Worm (Caenorhabditis elegans) whole organism, L2 larva: ENCODE measurements around the gene F35H12.6.

Source experiments
- C34F6.9 ChIP-seq: fragments of 150-350 bp; optimal IDR thresholded peaks from 2 replicates; lab custom pipeline; 2014; ENCODE audit warnings: missing biosample characterization, missing genetic modification characterization
- R02D3.7 ChIP-seq: fragments of 150-350 bp; optimal IDR thresholded peaks from 2 replicates; lab custom pipeline; 2014; ENCODE audit warnings: missing biosample characterization, missing genetic modification characterization
- Y55F3AM.14 ChIP-seq: fragments of 200-800 bp; sonication (Bioruptor generic); optimal IDR thresholded peaks from 2 replicates; lab custom pipeline; 2018; ENCODE audit warnings: mild to moderate bottlenecking, missing genetic modification characterization, missing compliant biosample characterization
- ZK546.5 ChIP-seq: sonication (generic microtip); optimal IDR thresholded peaks from 2 replicates; lab custom pipeline; 2017; ENCODE audit warnings: missing biosample characterization, missing genetic modification characterization
- alr-1 ChIP-seq: fragments of 150-350 bp; optimal IDR thresholded peaks from 2 replicates; lab custom pipeline; 2014; ENCODE audit warnings: missing biosample characterization, missing genetic modification characterization
- aly-2 ChIP-seq: fragments of 150-350 bp; optimal IDR thresholded peaks from 2 replicates; lab custom pipeline; 2014; ENCODE audit warnings: missing biosample characterization, missing genetic modification characterization
- ama-1 ChIP-seq: fragments of 150-350 bp; optimal IDR thresholded peaks from 2 replicates; lab custom pipeline; 2018; ENCODE audit warnings: inconsistent platforms
- blmp-1 ChIP-seq: sonication (generic microtip); optimal IDR thresholded peaks from 2 replicates; lab custom pipeline; 2017; ENCODE audit warnings: missing genetic modification characterization, mild to moderate bottlenecking, missing compliant biosample characterization, antibody characterized with exemption, moderate library complexity; ENCODE audit not compliant: insufficient read depth
- ceh-16 ChIP-seq: fragments of 150-350 bp; optimal IDR thresholded peaks from 2 replicates; lab custom pipeline; 2014; ENCODE audit warnings: missing biosample characterization, missing genetic modification characterization
- ceh-82 ChIP-seq: fragments of 150-350 bp; optimal IDR thresholded peaks from 2 replicates; lab custom pipeline; 2014; ENCODE audit warnings: missing biosample characterization, missing genetic modification characterization
- crh-2 ChIP-seq: sonication (generic microtip); optimal IDR thresholded peaks from 2 replicates; lab custom pipeline; 2017; ENCODE audit warnings: missing biosample characterization, missing genetic modification characterization
- dmd-4 ChIP-seq: sonication (generic microtip); optimal IDR thresholded peaks from 2 replicates; lab custom pipeline; 2017; ENCODE audit warnings: missing biosample characterization, missing genetic modification characterization
- elt-1 ChIP-seq: fragments of 150-350 bp; optimal IDR thresholded peaks from 2 replicates; lab custom pipeline; 2014; ENCODE audit warnings: missing biosample characterization, missing genetic modification characterization
- elt-3 ChIP-seq: sonication (generic microtip); optimal IDR thresholded peaks from 2 replicates; lab custom pipeline; 2017; ENCODE audit warnings: missing biosample characterization, missing genetic modification characterization
- fos-1 ChIP-seq: fragments of 150-350 bp; optimal IDR thresholded peaks from 2 replicates; lab custom pipeline; 2014; ENCODE audit warnings: missing biosample characterization, missing genetic modification characterization
- lin-11 ChIP-seq: fragments of 150-350 bp; sonication (generic microtip); optimal IDR thresholded peaks from 2 replicates; lab custom pipeline; 2014; ENCODE audit warnings: missing biosample characterization, missing genetic modification characterization, inconsistent platforms, mixed read lengths
- lin-13 ChIP-seq: fragments of 150-350 bp; optimal IDR thresholded peaks from 2 replicates; lab custom pipeline; 2014; ENCODE audit warnings: missing biosample characterization, missing genetic modification reagents, missing genetic modification characterization
- lsy-2 ChIP-seq, 2 experiments: fragments of 150-350 bp in 1 of 2; sonication (generic microtip) in 1 of 2; optimal IDR thresholded peaks; 2 replicates each; lab custom pipeline; 2014 to 2017; ENCODE audit warnings: missing biosample characterization in 2 of 2, missing genetic modification characterization in 2 of 2
- mbf-1 ChIP-seq: sonication (generic microtip); optimal IDR thresholded peaks from 2 replicates; lab custom pipeline; 2017; ENCODE audit warnings: missing biosample characterization, missing genetic modification characterization
- nhr-11 ChIP-seq: fragments of 150-350 bp; optimal IDR thresholded peaks from 2 replicates; lab custom pipeline; 2014; ENCODE audit warnings: missing biosample characterization, missing genetic modification characterization
- nhr-12 ChIP-seq: fragments of 150-350 bp; optimal IDR thresholded peaks from 2 replicates; lab custom pipeline; 2014; ENCODE audit warnings: missing biosample characterization, missing genetic modification characterization
- nhr-129 ChIP-seq: fragments of 150-350 bp; optimal IDR thresholded peaks from 2 replicates; lab custom pipeline; 2014; ENCODE audit warnings: missing biosample characterization, missing genetic modification characterization
- nhr-21 ChIP-seq: fragments of 150-350 bp; optimal IDR thresholded peaks from 2 replicates; lab custom pipeline; 2014; ENCODE audit warnings: missing biosample characterization, missing genetic modification characterization
- nhr-25 ChIP-seq: fragments of 150-350 bp; sonication (generic microtip); optimal IDR thresholded peaks from 3 replicates; lab custom pipeline; 2014; ENCODE audit warnings: missing biosample characterization, missing genetic modification characterization
- nhr-6 ChIP-seq: fragments of 150-350 bp; optimal IDR thresholded peaks from 2 replicates; lab custom pipeline; 2014; ENCODE audit warnings: missing biosample characterization, missing genetic modification characterization
- peb-1 ChIP-seq: fragments of 150-350 bp; optimal IDR thresholded peaks from 2 replicates; lab custom pipeline; 2014; ENCODE audit warnings: missing biosample characterization, missing genetic modification characterization
- skn-1 ChIP-seq: sonication (generic microtip); optimal IDR thresholded peaks from 2 replicates; lab custom pipeline; 2017; ENCODE audit warnings: missing biosample characterization, missing genetic modification characterization
- sma-9 ChIP-seq, 2 experiments: fragments of 150-350 bp in 1 of 2; sonication (generic microtip) in 1 of 2; optimal IDR thresholded peaks; 2 replicates each; lab custom pipeline; 2014 to 2016; ENCODE audit warnings: missing genetic modification characterization in 2 of 2, mild to moderate bottlenecking in 1 of 2, missing biosample characterization in 1 of 2, missing compliant biosample characterization in 1 of 2, missing genetic modification reagents in 1 of 2, moderate library complexity in 1 of 2
- snpc-4 ChIP-seq: fragments of 150-350 bp; optimal IDR thresholded peaks from 2 replicates; lab custom pipeline; 2014; ENCODE audit warnings: missing biosample characterization, missing genetic modification characterization
- unc-39 ChIP-seq: fragments of 150-350 bp; optimal IDR thresholded peaks from 2 replicates; lab custom pipeline; 2014; ENCODE audit warnings: missing biosample characterization, missing genetic modification characterization
- unc-55 ChIP-seq: fragments of 150-350 bp; sonication (generic microtip); optimal IDR thresholded peaks from 3 replicates; lab custom pipeline; 2014; ENCODE audit warnings: missing biosample characterization, missing genetic modification reagents, missing genetic modification characterization
- ztf-11 ChIP-seq: sonication (generic microtip); optimal IDR thresholded peaks from 2 replicates; lab custom pipeline; 2017; ENCODE audit warnings: missing biosample characterization, missing genetic modification characterization

Gene F35H12.6

ce11 chrX:880367-880766 is 32.7 kb upstream of the F35H12.6 start, which contains the start of gene ZC13.2:
TSS of gene ZC13.2 (plus strand) at chrX:880667.
- TF ChIP-seq nhr-21 (tag; lab: Kevin White, UChicago) (no peak), lin-11 (tag; lab: Kevin White, UChicago) (peak; percentile 31)

- TF ChIP-seq ceh-16 (tag; lab: Kevin White, UChicago) = no peak
- TF ChIP-seq, all 48 proteins: peak for 0
Observed at ce11 chrX:888294-888693, 24.8 kb upstream of the F35H12.6 start, which contains the start of gene mam-1. TSS of gene mam-1 (minus strand) at chrX:888394.

- TF ChIP-seq ama-1 (lab: Kevin White, UChicago) (no peak), fos-1 (tag; lab: Kevin White, UChicago) (no peak), peb-1 (tag; lab: Kevin White, UChicago) (no peak), Y55F3AM.14 (GFP tag; lab: Kevin White, UChicago) (no peak), snpc-4 (tag; lab: Kevin White, UChicago) (no peak), ztf-11 (tag; lab: Kevin White, UChicago) (no peak), nhr-12 (tag; lab: Kevin White, UChicago) (no peak), ZK546.5 (tag; lab: Kevin White, UChicago) (no peak), ceh-82 (tag; lab: Kevin White, UChicago) (no peak)
Observed at ce11 chrX:897948-898347, 15.1 kb upstream of the F35H12.6 start, which contains the start of gene mab-7. TSS of gene mab-7 (minus strand) at chrX:898048.

- TF ChIP-seq nhr-129 (tag; lab: Kevin White, UChicago) (no peak), dmd-4 (no peak), skn-1 (tag; lab: Kevin White, UChicago) (no peak), elt-3 (tag; lab: Kevin White, UChicago) (no peak), C34F6.9 (no peak), nhr-11 (tag; lab: Kevin White, UChicago) (no peak), fos-1 (tag; lab: Kevin White, UChicago) (no peak), alr-1 (no peak)
- TF ChIP-seq, all 48 proteins: peak for 0
Observed at ce11 chrX:902512-902911, 10.6 kb upstream of the F35H12.6 start, which contains the start of gene ZC13.10. TSS of gene ZC13.10 (minus strand) at chrX:902612.

- no peak for TF ChIP-seq blmp-1 (tag; lab: Kevin White, UChicago)
- TF ChIP-seq C34F6.9 = peak; percentile 42
- TF ChIP-seq nhr-11 (tag; lab: Kevin White, UChicago) = no peak
- no peak for TF ChIP-seq lin-13 (GFP tag; lab: Kevin White, UChicago)
- no peak for TF ChIP-seq ama-1 (lab: Kevin White, UChicago)
- no peak for TF ChIP-seq nhr-25 (tag; lab: Kevin White, UChicago)
- no peak for TF ChIP-seq nhr-6
- peak; percentile 48 for TF ChIP-seq unc-55
- TF ChIP-seq sma-9 (GFP tag; optimal IDR thresholded peaks at IDR 0.05; lab: Kevin White, UChicago) = peak; percentile 1
- TF ChIP-seq sma-9 (tag; optimal IDR thresholded peaks at IDR 0.05; lab: Kevin White, UChicago) = no peak
- no peak for TF ChIP-seq lsy-2 (tag; optimal IDR thresholded peaks at IDR 0.05; lab: Kevin White, UChicago)
- TF ChIP-seq mbf-1 (tag; lab: Kevin White, UChicago) = no peak
- TF ChIP-seq lin-11 (tag; lab: Kevin White, UChicago) = peak; percentile 46
- TF ChIP-seq ceh-82 (tag; lab: Kevin White, UChicago) = no peak
- no peak for TF ChIP-seq aly-2
- TF ChIP-seq elt-1 (tag; lab: Kevin White, UChicago) = no peak
- TF ChIP-seq crh-2 = peak; percentile 2
Observed at ce11 chrX:910337-910736, 2.8 kb upstream of the F35H12.6 start.

ce11 chrX:912564-912963 is 526 bp upstream of the F35H12.6 start:
- TF ChIP-seq unc-55 (no peak), unc-39 (tag; lab: Kevin White, UChicago) (no peak), fos-1 (tag; lab: Kevin White, UChicago) (no peak), R02D3.7 (tag; lab: Kevin White, UChicago) (no peak)
